Fruit fly (Drosophila melanogaster) whole organism: ENCODE data around the gene Lim3.

Experiments
- CG8478 ChIP-seq: fragments of >200 bp; optimal IDR thresholded peaks from 2 replicates; lab custom pipeline; 2018; ENCODE audit warnings: inconsistent platforms
- Dll ChIP-seq: fragments of >200 bp; optimal IDR thresholded peaks from 2 replicates; lab custom pipeline; 2017
- pan ChIP-seq: fragments of >200 bp; optimal IDR thresholded peaks from 2 replicates; lab custom pipeline; 2017
- usp ChIP-seq: fragments of >200 bp; optimal IDR thresholded peaks from 2 replicates; lab custom pipeline; 2017; ENCODE audit warnings: missing biosample characterization, missing genetic modification characterization, mixed read lengths

dm6 chr2L:19057799-19058198, 50.4 kb downstream of the Lim3 start:
- TF ChIP-seq usp (no peak), CG8478 (no peak), pan (lab: Kevin White, UChicago) (no peak), Dll (lab: Kevin White, UChicago) (no peak)
